Worm (Caenorhabditis elegans) whole organism, L4 larva: Measurements from ENCODE around the gene Y48A6B.3.

ENCODE experiments used
- F37D6.2 ChIP-seq: sonication (generic microtip); optimal IDR thresholded peaks from 2 replicates; lab custom pipeline; 2016; ENCODE audit warnings: mild to moderate bottlenecking, missing genetic modification characterization, missing compliant biosample characterization
- R02D3.7 ChIP-seq: fragments of 150-350 bp; sonication (generic microtip); optimal IDR thresholded peaks from 3 replicates; lab custom pipeline; 2014; ENCODE audit warnings: missing biosample characterization, missing genetic modification characterization
- Y105C5A.15 ChIP-seq: fragments of 200-800 bp; sonication (Bioruptor generic); IDR thresholded peaks from 2 replicates; pipeline ENCODE4 v1.3.6; 2022; ENCODE audit warnings: missing genetic modification characterization, missing compliant biosample characterization
- Y48G9A.11 ChIP-seq: fragments of 200-800 bp; sonication (Bioruptor generic); IDR thresholded peaks from 2 replicates; pipeline ENCODE4 v1.3.6; 2022; ENCODE audit warnings: missing genetic modification reagents, missing genetic modification characterization, missing compliant biosample characterization
- Y75B8A.6 ChIP-seq: fragments of 200-800 bp; sonication (Bioruptor generic); IDR thresholded peaks from 2 replicates; pipeline ENCODE4 v1.3.6; 2022; ENCODE audit warnings: missing genetic modification reagents, missing genetic modification characterization, missing compliant biosample characterization
- aha-1 ChIP-seq: fragments of 150-350 bp; peaks from one replicate; lab custom pipeline; 2014; ENCODE audit warnings: missing biosample characterization, missing genetic modification characterization
- aly-2 ChIP-seq: sonication (generic microtip); optimal IDR thresholded peaks from 2 replicates; lab custom pipeline; 2018; ENCODE audit warnings: missing biosample characterization, missing genetic modification characterization
- ama-1 ChIP-seq: fragments of 150-350 bp; optimal IDR thresholded peaks from 2 replicates; lab custom pipeline; 2014; ENCODE audit warnings: inconsistent platforms, mixed read lengths
- arid-1 ChIP-seq: fragments of 200-800 bp; sonication (Bioruptor generic); conservative IDR thresholded peaks from 2 replicates; pipeline ENCODE4 v1.3.6; 2022; ENCODE audit warnings: missing genetic modification reagents, missing genetic modification characterization, missing compliant biosample characterization
- attf-4 ChIP-seq: sonication (generic microtip); optimal IDR thresholded peaks from 3 replicates; lab custom pipeline; 2017; ENCODE audit warnings: missing biosample characterization, missing genetic modification characterization
- ceh-20 ChIP-seq: fragments of 200-800 bp; sonication (Bioruptor generic); IDR thresholded peaks from 2 replicates; pipeline ENCODE4 v1.3.6; 2022; ENCODE audit warnings: missing genetic modification reagents, missing genetic modification characterization, missing compliant biosample characterization
- ceh-32 ChIP-seq: sonication (generic microtip); optimal IDR thresholded peaks from 2 replicates; lab custom pipeline; 2016; ENCODE audit warnings: mild to moderate bottlenecking, missing genetic modification characterization, missing compliant biosample characterization; ENCODE audit not compliant: poor library complexity
- ceh-82 ChIP-seq: sonication (generic microtip); optimal IDR thresholded peaks from 2 replicates; lab custom pipeline; 2017; ENCODE audit warnings: missing biosample characterization, missing genetic modification characterization
- cey-2 ChIP-seq: sonication (generic microtip); optimal IDR thresholded peaks from 3 replicates; lab custom pipeline; 2017; ENCODE audit warnings: missing genetic modification characterization, mild to moderate bottlenecking, missing compliant biosample characterization, antibody characterized with exemption, borderline replicate concordance; ENCODE audit not compliant: insufficient read depth
- daf-12 ChIP-seq: fragments of 150-350 bp; optimal IDR thresholded peaks from 2 replicates; lab custom pipeline; 2014; ENCODE audit warnings: missing biosample characterization, missing genetic modification reagents, missing genetic modification characterization
- daf-16 ChIP-seq, 3 experiments: sonication (generic microtip); optimal IDR thresholded peaks; 2 replicates each; lab custom pipeline; 2016 to 2017; ENCODE audit warnings: missing genetic modification characterization in 3 of 3, missing genetic modification reagents in 3 of 3, mild to moderate bottlenecking in 2 of 3, missing compliant biosample characterization in 2 of 3, missing biosample characterization in 1 of 3, moderate library complexity in 1 of 3
- daf-8 ChIP-seq: fragments of 200-800 bp; sonication (Bioruptor generic); IDR thresholded peaks from 2 replicates; pipeline ENCODE4 v1.3.6; 2022; ENCODE audit warnings: missing genetic modification characterization, missing compliant biosample characterization
- dmd-6 ChIP-seq: fragments of 200-800 bp; sonication (Bioruptor generic); IDR thresholded peaks from 2 replicates; pipeline ENCODE4 v1.3.6; 2022; ENCODE audit warnings: missing genetic modification reagents, missing genetic modification characterization, missing compliant biosample characterization
- duxl-1 ChIP-seq: sonication (generic microtip); optimal IDR thresholded peaks from 2 replicates; lab custom pipeline; 2016; ENCODE audit warnings: mild to moderate bottlenecking, missing genetic modification characterization, moderate library complexity, missing compliant biosample characterization; ENCODE audit not compliant: poor library complexity
- egl-27 ChIP-seq: sonication (generic microtip); optimal IDR thresholded peaks from 3 replicates; lab custom pipeline; 2017; ENCODE audit warnings: missing biosample characterization, missing genetic modification reagents, missing genetic modification characterization
- fkh-10 ChIP-seq: fragments of 150-350 bp; optimal IDR thresholded peaks from 2 replicates; lab custom pipeline; 2014; ENCODE audit warnings: missing biosample characterization, missing genetic modification reagents, missing genetic modification characterization
- hif-1 ChIP-seq, 2 experiments: sonication (generic microtip); optimal IDR thresholded peaks; 2 replicates each; lab custom pipeline; 2016 to 2017; ENCODE audit warnings: missing compliant biosample characterization in 2 of 2, missing genetic modification characterization in 2 of 2, missing genetic modification reagents in 2 of 2, missing genotype in 2 of 2, mild to moderate bottlenecking in 1 of 2
- hlh-30 ChIP-seq: sonication (generic microtip); optimal IDR thresholded peaks from 2 replicates; lab custom pipeline; 2017; ENCODE audit warnings: antibody characterized with exemption, mild to moderate bottlenecking, missing genetic modification characterization, missing compliant biosample characterization; ENCODE audit not compliant: insufficient read depth
- jun-1 ChIP-seq: fragments of 150-350 bp; optimal IDR thresholded peaks from 2 replicates; lab custom pipeline; 2014; ENCODE audit warnings: missing biosample characterization, missing genetic modification reagents, missing genetic modification characterization
- lim-7 ChIP-seq: fragments of 200-800 bp; sonication (Bioruptor generic); IDR thresholded peaks from 2 replicates; pipeline ENCODE4 v1.3.6; 2022; ENCODE audit warnings: missing genetic modification characterization, missing compliant biosample characterization
- lin-1 ChIP-seq: fragments of 200-800 bp; sonication (Bioruptor generic); IDR thresholded peaks from 2 replicates; pipeline ENCODE4 v1.3.6; 2022; ENCODE audit warnings: missing genetic modification reagents, missing genetic modification characterization, missing compliant biosample characterization
- lin-13 ChIP-seq: fragments of 150-350 bp; optimal IDR thresholded peaks from 2 replicates; lab custom pipeline; 2014; ENCODE audit warnings: missing biosample characterization, missing genetic modification reagents, missing genetic modification characterization
- lin-29 ChIP-seq: fragments of 200-800 bp; sonication (Bioruptor generic); IDR thresholded peaks from 2 replicates; pipeline ENCODE4 v1.3.6; 2022; ENCODE audit warnings: missing genetic modification reagents, missing genetic modification characterization, missing compliant biosample characterization
- lin-39 ChIP-seq: fragments of 150-350 bp; optimal IDR thresholded peaks from 2 replicates; lab custom pipeline; 2014; ENCODE audit warnings: missing biosample characterization, missing genetic modification reagents, missing genetic modification characterization
- lir-3 ChIP-seq: sonication (generic microtip); optimal IDR thresholded peaks from 2 replicates; lab custom pipeline; 2016; ENCODE audit warnings: mild to moderate bottlenecking, missing genetic modification characterization, missing compliant biosample characterization
- madf-9 ChIP-seq: fragments of 200-800 bp; sonication (Bioruptor generic); conservative IDR thresholded peaks from 2 replicates; pipeline ENCODE4 v1.3.6; 2022; ENCODE audit warnings: missing genetic modification reagents, missing genetic modification characterization, missing compliant biosample characterization
- mdl-1 ChIP-seq, 2 experiments: fragments of 150-350 bp in 1 of 2; sonication (generic microtip) in 1 of 2; optimal IDR thresholded peaks; 2 replicates each; lab custom pipeline; 2014 to 2017; ENCODE audit warnings: missing biosample characterization in 2 of 2, missing genetic modification characterization in 2 of 2
- mdt-29 ChIP-seq: fragments of 200-800 bp; sonication (Bioruptor generic); IDR thresholded peaks from 2 replicates; pipeline ENCODE4 v1.3.6; 2022; ENCODE audit warnings: missing genetic modification reagents, missing genetic modification characterization, missing compliant biosample characterization
- mxl-2 ChIP-seq: fragments of 200-800 bp; sonication (Bioruptor generic); conservative IDR thresholded peaks from 2 replicates; pipeline ENCODE4 v1.3.6; 2022; ENCODE audit warnings: missing genetic modification reagents, missing genetic modification characterization, missing compliant biosample characterization
- mxl-3 ChIP-seq: fragments of 200-800 bp; sonication (Bioruptor generic); optimal IDR thresholded peaks from 2 replicates; lab custom pipeline; 2018; ENCODE audit warnings: mild to moderate bottlenecking, missing genetic modification characterization, missing compliant biosample characterization
- nhr-10 ChIP-seq: fragments of 150-350 bp; optimal IDR thresholded peaks from 2 replicates; lab custom pipeline; 2014; ENCODE audit warnings: missing biosample characterization, missing genetic modification characterization
- nhr-102 ChIP-seq: sonication (generic microtip); optimal IDR thresholded peaks from 2 replicates; lab custom pipeline; 2016; ENCODE audit warnings: mild to moderate bottlenecking, missing genetic modification characterization, moderate library complexity, missing compliant biosample characterization
- nhr-11 ChIP-seq: fragments of 150-350 bp; optimal IDR thresholded peaks from 2 replicates; lab custom pipeline; 2014; ENCODE audit warnings: missing biosample characterization, missing genetic modification characterization
- nhr-111 ChIP-seq: fragments of 200-800 bp; sonication (Bioruptor generic); optimal IDR thresholded peaks from 2 replicates; lab custom pipeline; 2018; ENCODE audit warnings: mild to moderate bottlenecking, missing genetic modification characterization, missing compliant biosample characterization
- nhr-25 ChIP-seq: sonication (generic microtip); optimal IDR thresholded peaks from 2 replicates; lab custom pipeline; 2017; ENCODE audit warnings: missing genetic modification characterization, mild to moderate bottlenecking, missing compliant biosample characterization, antibody characterized with exemption, moderate library complexity, borderline replicate concordance; ENCODE audit not compliant: insufficient read depth
- nhr-28 ChIP-seq: fragments of 150-350 bp; optimal IDR thresholded peaks from 2 replicates; lab custom pipeline; 2014; ENCODE audit warnings: missing biosample characterization, missing genetic modification characterization
- nhr-77 ChIP-seq: fragments of 150-350 bp; optimal IDR thresholded peaks from 2 replicates; lab custom pipeline; 2014; ENCODE audit warnings: missing biosample characterization, missing genetic modification characterization
- php-3 ChIP-seq: fragments of 200-800 bp; sonication (Bioruptor generic); IDR thresholded peaks from 2 replicates; pipeline ENCODE4 v1.3.6; 2022; ENCODE audit warnings: missing genetic modification reagents, missing genetic modification characterization, missing compliant biosample characterization
- sdz-12 ChIP-seq: fragments of 200-800 bp; sonication (Bioruptor generic); optimal IDR thresholded peaks from 2 replicates; lab custom pipeline; 2018; ENCODE audit warnings: mild to moderate bottlenecking, missing genetic modification characterization, missing compliant biosample characterization
- tra-1 ChIP-seq: fragments of 200-800 bp; sonication (Bioruptor generic); IDR thresholded peaks from 2 replicates; pipeline ENCODE4 v1.3.6; 2022; ENCODE audit warnings: missing genetic modification reagents, missing genetic modification characterization, missing compliant biosample characterization
- unc-39 ChIP-seq: sonication (generic microtip); optimal IDR thresholded peaks from 2 replicates; lab custom pipeline; 2017; ENCODE audit warnings: missing biosample characterization, missing genetic modification characterization
- vab-7 ChIP-seq: fragments of 200-800 bp; sonication (Bioruptor generic); IDR thresholded peaks from 2 replicates; pipeline ENCODE4 v1.3.6; 2022; ENCODE audit warnings: missing genetic modification reagents, missing genetic modification characterization, missing compliant biosample characterization
- zag-1 ChIP-seq: fragments of 150-350 bp; optimal IDR thresholded peaks from 2 replicates; lab custom pipeline; 2014; ENCODE audit warnings: missing biosample characterization, missing genetic modification characterization
- zfp-2 ChIP-seq: sonication (generic microtip); optimal IDR thresholded peaks from 2 replicates; lab custom pipeline; 2016; ENCODE audit warnings: mild to moderate bottlenecking, missing genetic modification characterization, missing compliant biosample characterization
- zip-2 ChIP-seq: fragments of 150-350 bp; optimal IDR thresholded peaks from 2 replicates; lab custom pipeline; 2014; ENCODE audit warnings: missing biosample characterization, missing genetic modification characterization
- ztf-11 ChIP-seq: fragments of 150-350 bp; optimal IDR thresholded peaks from 2 replicates; lab custom pipeline; 2014; ENCODE audit warnings: missing biosample characterization, missing genetic modification characterization

The Y48A6B.3 gene

DNA sequence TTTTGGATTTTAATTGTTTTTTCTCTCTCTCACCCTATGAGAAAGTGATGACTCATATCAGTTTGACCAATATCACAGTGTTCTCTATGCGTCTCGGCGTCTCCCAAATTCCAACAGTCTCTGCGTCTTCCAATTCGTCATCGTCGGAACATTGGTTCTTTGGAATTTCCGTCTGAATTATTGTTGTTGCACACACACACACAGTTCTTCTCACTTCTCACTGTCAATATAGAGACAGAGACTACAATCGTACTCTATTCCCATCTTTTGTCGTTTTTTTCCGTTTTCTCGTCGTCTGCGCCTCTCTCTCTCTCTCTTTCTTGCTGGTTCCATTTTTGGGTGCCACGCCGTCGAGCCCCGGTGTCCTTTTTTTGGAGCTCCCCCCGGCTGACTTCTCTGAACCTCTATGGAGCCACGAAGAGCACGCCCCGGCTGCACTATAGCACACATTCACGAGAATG, 42.7 kb downstream of the Y48A6B.3 start (continued):
- TF ChIP-seq nhr-11 (tag; lab: Kevin White, UChicago) (no peak), lin-1 (GFP tag; lab: Robert Waterston, UW) (no peak), jun-1 (tag; lab: Kevin White, UChicago) (peak; percentile 63), hif-1 (tag; optimal IDR thresholded peaks at IDR 0.05; lab: Kevin White, UChicago) (peak in 1 of 2 experiments; percentile 19), duxl-1 (tag; lab: Kevin White, UChicago) (no peak), lir-3 (tag; lab: Kevin White, UChicago) (no peak), ama-1 (lab: Kevin White, UChicago) (no peak), vab-7 (no peak), R02D3.7 (tag; lab: Kevin White, UChicago) (no peak), cey-2 (tag; lab: Kevin White, UChicago) (no peak), nhr-25 (no peak), arid-1 (no peak), F37D6.2 (tag; lab: Kevin White, UChicago) (no peak), zag-1 (no peak), madf-9 (GFP tag; lab: Robert Waterston, UW) (no peak), dmd-6 (0 out of 2 replicates have a peak, but pooled peaks have one; percentile 23), nhr-77 (tag; lab: Kevin White, UChicago) (peak; percentile 55), aha-1 (tag; lab: Kevin White, UChicago) (peak; percentile 97), ztf-11 (no peak), nhr-102 (tag; lab: Kevin White, UChicago) (no peak), ceh-32 (tag; lab: Kevin White, UChicago) (no peak), Y48G9A.11 (GFP tag; lab: Robert Waterston, UW) (no peak), fkh-10 (no peak), mdl-1 (tag; optimal IDR thresholded peaks at IDR 0.05; lab: Kevin White, UChicago) (peak; percentile 11 to 67), ceh-82 (no peak), zip-2 (no peak), aly-2 (no peak), egl-27 (tag; lab: Kevin White, UChicago) (no peak), Y105C5A.15 (GFP tag; lab: Robert Waterston, UW) (no peak), daf-12 (no peak), mxl-2 (GFP tag; lab: Robert Waterston, UW) (no peak), ceh-20 (GFP tag; lab: Robert Waterston, UW) (no peak), tra-1 (no peak), daf-16 (GFP tag; optimal IDR thresholded peaks at IDR 0.05; lab: Kevin White, UChicago) (no peak), daf-16 (tag; optimal IDR thresholded peaks at IDR 0.05; lab: Kevin White, UChicago) (peak; percentile 47), attf-4 (no peak), daf-8 (GFP tag; lab: Robert Waterston, UW) (no peak), Y75B8A.6 (GFP tag; lab: Robert Waterston, UW) (no peak), hlh-30 (tag; lab: Kevin White, UChicago) (peak; percentile 16), lin-39 (tag; lab: Kevin White, UChicago) (no peak), nhr-10 (no peak), nhr-28 (tag; lab: Kevin White, UChicago) (peak; percentile 96), sdz-12 (no peak), zfp-2 (no peak), nhr-111 (no peak), mxl-3 (GFP tag; lab: Kevin White, UChicago) (no peak), lim-7 (GFP tag; lab: Robert Waterston, UW) (no peak), lin-13 (GFP tag; lab: Kevin White, UChicago) (no peak), mdt-29 (GFP tag; lab: Robert Waterston, UW) (no peak), php-3 (no peak), unc-39 (tag; lab: Kevin White, UChicago) (no peak), lin-29 (GFP tag; lab: Robert Waterston, UW) (no peak)
